Fruit fly (Drosophila melanogaster): ENCODE measurements around the gene Srg1.

The Srg1 gene

DNA sequence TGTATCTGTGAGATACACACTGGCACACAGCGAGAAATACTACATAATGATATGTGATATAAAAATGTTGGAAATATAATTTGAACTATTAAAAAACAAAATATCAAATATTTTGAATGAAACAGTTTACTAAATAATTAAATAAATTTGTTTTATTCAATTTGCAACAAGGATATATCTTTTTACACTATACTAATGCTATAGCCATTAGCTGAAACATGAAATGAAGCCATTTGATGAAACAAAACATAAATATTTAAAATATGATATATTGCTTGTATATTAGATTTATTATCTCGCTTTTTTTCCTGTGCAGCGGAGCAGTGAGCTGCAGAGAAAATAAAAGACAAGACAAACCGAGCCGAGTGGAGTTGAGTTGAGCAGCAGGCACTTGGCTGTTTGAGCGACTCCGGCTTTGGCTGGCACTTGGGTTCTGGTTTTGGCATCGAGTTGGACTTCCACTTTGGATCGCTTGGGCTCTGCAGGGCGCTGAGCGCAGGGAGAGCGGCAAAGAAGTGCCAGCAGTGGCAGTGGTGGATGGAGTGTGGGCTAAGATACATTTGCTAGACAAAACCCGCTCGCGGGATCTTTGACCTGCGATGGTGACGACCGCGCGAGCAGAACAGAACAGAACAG, 28.9 kb upstream of the Srg1 start (continued):
- TF ChIP-seq emc (GFP tag; optimal IDR thresholded peaks at IDR 0.05) (no peak), ftz-f1 (GFP tag; optimal IDR thresholded peaks at IDR 0.05) (no peak), Antp (GFP tag; optimal IDR thresholded peaks at IDR 0.05) (no peak), Blimp-1 (GFP tag; optimal IDR thresholded peaks at IDR 0.05) (peak; percentile 87), Doc2 (GFP tag; IDR thresholded peaks at IDR 0.05) (no peak), nau (GFP tag; optimal IDR thresholded peaks at IDR 0.05) (no peak), CG17328 (GFP tag; IDR thresholded peaks at IDR 0.05) (peak; percentile 65), CG10543 (GFP tag; optimal IDR thresholded peaks at IDR 0.05) (no peak), CG17829 (tag; optimal IDR thresholded peaks at IDR 0.05) (peak; percentile 95), pnt (GFP tag; optimal IDR thresholded peaks at IDR 0.05) (peak; percentile 12), CG13775 (GFP tag; optimal IDR thresholded peaks at IDR 0.05) (peak; percentile 68), CG18619 (GFP tag; optimal IDR thresholded peaks at IDR 0.05) (peak; percentile 67), CG31441 (GFP tag; IDR thresholded peaks at IDR 0.05) (peak; percentile 97), CG7963 (GFP tag; IDR thresholded peaks at IDR 0.05; ENCODE audit: partially characterized antibody) (no peak), CG12155 (GFP tag; optimal IDR thresholded peaks at IDR 0.05) (peak; percentile 53), ssp (GFP tag; IDR thresholded peaks at IDR 0.05) (peak; percentile 55), z (GFP tag; IDR thresholded peaks at IDR 0.05) (peak; percentile 93), CHES-1-like (GFP tag; optimal IDR thresholded peaks at IDR 0.05) (no peak), D19A (tag; optimal IDR thresholded peaks at IDR 0.05) (peak; percentile 87), Doc3 (GFP tag; IDR thresholded peaks at IDR 0.05; ENCODE audit: partially characterized antibody) (no peak), Ets97D (GFP tag; optimal IDR thresholded peaks at IDR 0.05) (no peak), CG10209 (GFP tag; optimal IDR thresholded peaks at IDR 0.05) (peak; percentile 78), CG8281 (tag; optimal IDR thresholded peaks at IDR 0.05) (peak; percentile 58), Taf1 (GFP tag; IDR thresholded peaks at IDR 0.05) (no peak), ems (GFP tag; optimal IDR thresholded peaks at IDR 0.05) (no peak), pita (GFP tag; optimal IDR thresholded peaks at IDR 0.05) (no peak), Atf6 (GFP tag; IDR thresholded peaks at IDR 0.05) (peak; percentile 62; the same call in 1 of the 2 replicates), eyg (GFP tag; optimal IDR thresholded peaks at IDR 0.05) (no peak), CG17612 (GFP tag; IDR thresholded peaks at IDR 0.05) (no peak), CG10267 (tag; optimal IDR thresholded peaks at IDR 0.05) (peak; percentile 91), repo (GFP tag; optimal IDR thresholded peaks at IDR 0.05) (no peak), BEAF-32 (GFP tag; optimal IDR thresholded peaks at IDR 0.05) (no peak), CG10274 (GFP tag; optimal IDR thresholded peaks at IDR 0.05) (peak; percentile 2), slou (GFP tag; optimal IDR thresholded peaks at IDR 0.05) (no peak), sob (GFP tag; IDR thresholded peaks at IDR 0.05) (peak; percentile 37; the same call in 1 of the 2 replicates), p53 (GFP tag; optimal IDR thresholded peaks at IDR 0.05) (no peak), Camta (GFP tag; optimal IDR thresholded peaks at IDR 0.05) (no peak), CG14710 (tag; optimal IDR thresholded peaks at IDR 0.05) (peak; percentile 94), her (GFP tag; optimal IDR thresholded peaks at IDR 0.05) (no peak), chif (GFP tag; optimal IDR thresholded peaks at IDR 0.05) (no peak), dm (GFP tag; optimal IDR thresholded peaks at IDR 0.05) (no peak), CG6654 (GFP tag; optimal IDR thresholded peaks at IDR 0.05) (peak; percentile 27), tll (GFP tag; optimal IDR thresholded peaks at IDR 0.05) (peak in 1 of 2 experiments; percentile 21), CG32772 (GFP tag; IDR thresholded peaks at IDR 0.05) (peak; percentile 34), CG11398 (GFP tag; optimal IDR thresholded peaks at IDR 0.05) (no peak), CG33557 (GFP tag; optimal IDR thresholded peaks at IDR 0.05) (peak; percentile 89), CG42726 (GFP tag; IDR thresholded peaks at IDR 0.05; ENCODE audit: partially characterized antibody) (no peak), CG11504 (tag; optimal IDR thresholded peaks at IDR 0.05) (peak; percentile 90), hb (GFP tag; IDR thresholded peaks at IDR 0.05; ENCODE audit: partially characterized antibody) (no peak), bowl (GFP tag; IDR thresholded peaks at IDR 0.05) (0 out of 2 replicates have a peak, but pooled peaks have one; percentile 14)

Data from whole organism, embryonic.